Fruit fly (Drosophila melanogaster): Measurements from ENCODE around the gene RecQ4.

RecQ4 gene

DNA sequence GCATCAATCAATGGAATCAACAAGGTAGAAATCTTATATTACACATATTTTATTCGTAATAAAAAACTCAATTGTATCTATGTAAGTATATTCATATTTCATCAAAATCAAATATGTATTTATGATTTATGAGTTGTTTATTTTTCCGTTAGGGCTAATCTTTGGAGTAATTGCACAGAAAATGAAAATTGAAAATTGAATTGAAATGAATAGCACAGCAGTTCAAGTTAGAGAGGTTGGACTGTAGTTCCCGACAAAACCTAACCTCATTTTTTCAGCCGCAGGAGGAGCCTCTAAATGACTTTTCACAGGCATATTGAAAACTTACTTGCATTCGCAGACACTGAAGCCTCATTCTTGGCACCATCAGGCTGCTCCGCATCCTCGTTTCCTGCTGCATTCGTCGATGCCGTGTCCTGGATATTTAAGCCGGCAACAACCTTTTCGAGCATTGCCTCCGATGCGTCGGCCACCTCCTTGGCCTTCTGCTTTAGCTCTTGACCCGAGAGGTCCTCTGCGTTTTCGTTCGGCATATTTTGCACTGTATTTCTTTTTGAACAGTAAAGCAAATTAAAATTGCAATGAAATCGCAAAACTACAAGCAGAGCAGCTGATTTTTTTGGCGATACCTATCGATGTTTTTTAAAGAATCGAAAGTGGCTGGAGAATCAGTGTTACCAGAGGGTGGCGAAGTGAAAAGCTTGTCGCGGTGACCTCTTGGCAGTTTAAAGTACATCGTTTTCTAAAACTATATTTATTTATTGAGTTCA lies 2.2 kb upstream of the RecQ4 start, which contains the start of gene Nmt (continued):
- TF ChIP-seq caup (GFP tag; optimal IDR thresholded peaks at IDR 0.05; ENCODE audit: severe bottlenecking) (no peak), CG12769 (tag; optimal IDR thresholded peaks at IDR 0.05) (no peak), ken (GFP tag; IDR thresholded peaks at IDR 0.05) (no peak), CG12659 (GFP tag; optimal IDR thresholded peaks at IDR 0.05) (peak; percentile 6), Bgb (GFP tag; IDR thresholded peaks at IDR 0.05; ENCODE audit: partially characterized antibody) (peak; percentile 80), sens-2 (GFP tag; IDR thresholded peaks at IDR 0.05) (0 out of 2 replicates have a peak, but pooled peaks have one; percentile 20), ind (GFP tag; optimal IDR thresholded peaks at IDR 0.05) (peak; percentile 44), H2.0 (GFP tag; IDR thresholded peaks at IDR 0.05) (peak; percentile 64; the same call in 1 of the 2 replicates), PHDP (tag; optimal IDR thresholded peaks at IDR 0.05) (no peak), sens (GFP tag) (peak; percentile 71), H15 (GFP tag; IDR thresholded peaks at IDR 0.05) (no peak), CG32532 (GFP tag; IDR thresholded peaks at IDR 0.05) (peak; percentile 64), grau (tag; optimal IDR thresholded peaks at IDR 0.05) (peak; percentile 91), CG4617 (GFP tag; optimal IDR thresholded peaks at IDR 0.05; ENCODE audit: borderline replicate concordance) (peak; percentile 20), dan (GFP tag; IDR thresholded peaks at IDR 0.05) (no peak), sisA (GFP tag; IDR thresholded peaks at IDR 0.05) (peak; percentile 43), phol (tag; optimal IDR thresholded peaks at IDR 0.05) (peak; percentile 10), CG13287 (GFP tag; IDR thresholded peaks at IDR 0.05; ENCODE audit: partially characterized antibody) (peak; percentile 83), chinmo (GFP tag; IDR thresholded peaks at IDR 0.05; ENCODE audit: partially characterized antibody) (peak; percentile 78; the same call in 3 of the 4 replicates), Ets97D (GFP tag; optimal IDR thresholded peaks at IDR 0.05) (peak; percentile 32), unpg (GFP tag; optimal IDR thresholded peaks at IDR 0.05) (peak; percentile 37), CG42726 (GFP tag; IDR thresholded peaks at IDR 0.05; ENCODE audit: partially characterized antibody) (peak; percentile 35; the same call in 1 of the 2 replicates), Pdp1 (GFP tag; optimal IDR thresholded peaks at IDR 0.05) (peak in 1 of 2 experiments; percentile 4), Dip3 (GFP tag; optimal IDR thresholded peaks at IDR 0.05) (peak; percentile 4), CG2889 (GFP tag; IDR thresholded peaks at IDR 0.05) (0 out of 3 replicates have a peak, but pooled peaks have one; percentile 33), az2 (GFP tag; optimal IDR thresholded peaks at IDR 0.05) (peak; percentile 5), CG5953 (GFP tag; IDR thresholded peaks at IDR 0.05) (peak; percentile 7; the same call in 1 of the 2 replicates), CG14014 (GFP tag; IDR thresholded peaks at IDR 0.05) (peak; percentile 56; the same call in 1 of the 2 replicates), pzg (GFP tag; optimal IDR thresholded peaks at IDR 0.05) (peak; percentile 77), crp (GFP tag; optimal IDR thresholded peaks at IDR 0.05) (peak; percentile 25 to 90), mam (GFP tag; optimal IDR thresholded peaks at IDR 0.05) (peak; percentile 38), nau (GFP tag; optimal IDR thresholded peaks at IDR 0.05) (no peak), Dll (GFP tag; IDR thresholded peaks at IDR 0.05; ENCODE audit: partially characterized antibody) (peak; percentile 82), row (GFP tag; IDR thresholded peaks at IDR 0.05) (peak; percentile 71), CG9609 (GFP tag; optimal IDR thresholded peaks at IDR 0.05) (no peak), Dref (GFP tag; IDR thresholded peaks at IDR 0.05) (peak; percentile 75), Med (GFP tag) (peak; percentile 79), CG12942 (GFP tag; optimal IDR thresholded peaks at IDR 0.05) (peak; percentile 14), stwl (tag; optimal IDR thresholded peaks at IDR 0.05) (peak; percentile 52), gfzf (GFP tag; optimal IDR thresholded peaks at IDR 0.05) (peak; percentile 80), zf30C (GFP tag; optimal IDR thresholded peaks at IDR 0.05) (no peak), vvl (GFP tag; IDR thresholded peaks at IDR 0.05) (peak; percentile 12; the same call in 1 of the 2 replicates), CG7987 (GFP tag; optimal IDR thresholded peaks at IDR 0.05) (no peak), sna (GFP tag; IDR thresholded peaks at IDR 0.05; ENCODE audit: partially characterized antibody) (peak; percentile 75), trem (tag; optimal IDR thresholded peaks at IDR 0.05) (peak; percentile 2), hb (GFP tag; IDR thresholded peaks at IDR 0.05; ENCODE audit: partially characterized antibody) (0 out of 3 replicates have a peak, but pooled peaks have one; percentile 24), Sox102F (GFP tag; optimal IDR thresholded peaks at IDR 0.05) (peak; percentile 57)
